Fruit fly (Drosophila melanogaster) whole organism, wandering third instar larva: ENCODE data around the gene CG3558.
A peak's percentile ranks its signal among the peaks of the same experiment; 100 is the strongest.

ENCODE experiments used
- Abd-B ChIP-seq: fragments of >200 bp; optimal IDR thresholded peaks from 2 replicates; lab custom pipeline; 2017; ENCODE audit warnings: missing biosample characterization, missing genetic modification characterization
- CG32264 ChIP-seq: fragments of 200-800 bp; sonication (Bioruptor generic); optimal IDR thresholded peaks from 2 replicates; lab custom pipeline; 2016; ENCODE audit warnings: missing biosample characterization, missing genetic modification characterization
- CG9705 ChIP-seq: fragments of 200-800 bp; sonication (Bioruptor generic); optimal IDR thresholded peaks from 2 replicates; lab custom pipeline; 2018; ENCODE audit warnings: missing biosample characterization, mild to moderate bottlenecking, missing genetic modification characterization
- CrebA ChIP-seq: fragments of 200-800 bp; sonication (Bioruptor generic); optimal IDR thresholded peaks from 2 replicates; lab custom pipeline; 2016; ENCODE audit warnings: missing biosample characterization, mild to moderate bottlenecking, missing genetic modification characterization, borderline replicate concordance
- Dif ChIP-seq: fragments of 200-275, 200-300 bp; sonication (Bioruptor generic); optimal IDR thresholded peaks from 2 replicates; lab custom pipeline; 2018; ENCODE audit warnings: missing biosample characterization, missing genetic modification characterization; ENCODE audit not compliant: partially characterized antibody
- GATAd ChIP-seq: sonication (Bioruptor generic); optimal IDR thresholded peaks from 2 replicates; lab custom pipeline; 2016; ENCODE audit warnings: missing biosample characterization, missing genetic modification characterization
- HLH106 ChIP-seq: fragments of 200-800 bp; optimal IDR thresholded peaks from 3 replicates; lab custom pipeline; 2019; ENCODE audit warnings: missing biosample characterization, mild to moderate bottlenecking, missing genetic modification characterization, moderate library complexity
- Hnf4 ChIP-seq: fragments of 200-800 bp; sonication (Bioruptor generic); optimal IDR thresholded peaks from 2 replicates; lab custom pipeline; 2016; ENCODE audit warnings: missing biosample characterization, mild to moderate bottlenecking, missing genetic modification characterization
- Hr78 ChIP-seq: fragments of >200 bp; optimal IDR thresholded peaks from 2 replicates; lab custom pipeline; 2017; ENCODE audit warnings: missing biosample characterization, missing genetic modification characterization
- Hr83 ChIP-seq: fragments of 200-300 bp; sonication (Bioruptor generic); optimal IDR thresholded peaks from 2 replicates; lab custom pipeline; 2016; ENCODE audit warnings: missing biosample characterization, mild to moderate bottlenecking, missing genetic modification characterization, moderate library complexity; ENCODE audit not compliant: poor library complexity, severe bottlenecking
- Jra ChIP-seq: sonication (Bioruptor generic); optimal IDR thresholded peaks from 2 replicates; lab custom pipeline; 2016; ENCODE audit warnings: missing biosample characterization, missing genetic modification characterization
- Mio ChIP-seq: sonication (Bioruptor generic); optimal IDR thresholded peaks from 2 replicates; lab custom pipeline; 2016; ENCODE audit warnings: missing biosample characterization, missing genetic modification characterization
- Myc ChIP-seq: fragments of >200 bp; optimal IDR thresholded peaks from 2 replicates; lab custom pipeline; 2017
- N ChIP-seq: fragments of >200 bp; optimal IDR thresholded peaks from 2 replicates; lab custom pipeline; 2018; ENCODE audit warnings: missing biosample characterization, missing external identifiers, missing genetic modification characterization
- OdsH ChIP-seq: fragments of 200-800 bp; sonication (Bioruptor generic); optimal IDR thresholded peaks from 2 replicates; lab custom pipeline; 2016; ENCODE audit warnings: missing biosample characterization, mild to moderate bottlenecking, missing genetic modification characterization
- Rel ChIP-seq, 2 experiments: fragments of 200-800 bp; sonication (Bioruptor generic) in 1 of 2; optimal IDR thresholded peaks; 2 replicates in 1 of 2; 3 replicates in 1 of 2; lab custom pipeline; 2016 to 2019; ENCODE audit warnings: mild to moderate bottlenecking in 2 of 2, missing biosample characterization in 2 of 2, missing genetic modification characterization in 2 of 2, moderate library complexity in 1 of 2
- Sp1 ChIP-seq: fragments of 200-800 bp; sonication (Bioruptor generic); optimal IDR thresholded peaks from 3 replicates; lab custom pipeline; 2019; ENCODE audit warnings: missing biosample characterization, mild to moderate bottlenecking, missing genetic modification characterization, moderate library complexity
- Vsx2 ChIP-seq: fragments of 200-300, 225-300 bp; sonication (Bioruptor generic); optimal IDR thresholded peaks from 2 replicates; lab custom pipeline; 2018; ENCODE audit warnings: missing biosample characterization, missing genetic modification characterization; ENCODE audit not compliant: partially characterized antibody
- br ChIP-seq: fragments of 200-800 bp; sonication (Bioruptor generic); optimal IDR thresholded peaks from 2 replicates; lab custom pipeline; 2016; ENCODE audit warnings: missing biosample characterization, missing genetic modification characterization
- brk ChIP-seq: fragments of 200-800 bp; sonication (Bioruptor generic); optimal IDR thresholded peaks from 2 replicates; lab custom pipeline; 2016; ENCODE audit warnings: missing biosample characterization, mild to moderate bottlenecking, missing genetic modification characterization
- dl ChIP-seq, 2 experiments: fragments of 175-275, 200-275 bp in 1 of 2; fragments of 200-275 bp in 1 of 2; sonication (Bioruptor generic); optimal IDR thresholded peaks; lab custom pipeline; 2018; ENCODE audit warnings: mild to moderate bottlenecking in 2 of 2, missing biosample characterization in 2 of 2, missing genetic modification characterization in 2 of 2, moderate library complexity in 2 of 2; ENCODE audit not compliant: partially characterized antibody in 2 of 2, insufficient read depth in 1 of 2
- dmrt93B ChIP-seq: fragments of 200-800 bp; sonication (Bioruptor generic); optimal IDR thresholded peaks from 2 replicates; lab custom pipeline; 2018; ENCODE audit warnings: missing biosample characterization, mild to moderate bottlenecking, missing genetic modification characterization
- dsf ChIP-seq: sonication (Bioruptor generic); optimal IDR thresholded peaks from 2 replicates; lab custom pipeline; 2016; ENCODE audit warnings: missing biosample characterization, missing genetic modification characterization, borderline replicate concordance
- ey ChIP-seq: fragments of 200-800 bp; sonication (Bioruptor generic); optimal IDR thresholded peaks from 2 replicates; lab custom pipeline; 2016; ENCODE audit warnings: missing biosample characterization, missing genetic modification characterization
- foxo ChIP-seq, 2 experiments: fragments of 200-800 bp; sonication (Bioruptor generic); optimal IDR thresholded peaks; 2 replicates in 1 of 2; 3 replicates in 1 of 2; lab custom pipeline; 2016 to 2017; ENCODE audit warnings: missing biosample characterization in 2 of 2, missing genetic modification characterization in 2 of 2
- h ChIP-seq: fragments of 200-800 bp; sonication (Bioruptor generic); optimal IDR thresholded peaks from 3 replicates; lab custom pipeline; 2016; ENCODE audit warnings: missing biosample characterization, mild to moderate bottlenecking, missing genetic modification characterization
- jim ChIP-seq: fragments of 175-275, 200-325 bp; sonication (Bioruptor generic); optimal IDR thresholded peaks from 2 replicates; lab custom pipeline; 2016; ENCODE audit warnings: missing biosample characterization, mild to moderate bottlenecking, missing genetic modification characterization
- lola ChIP-seq: fragments of >200 bp; optimal IDR thresholded peaks from 2 replicates; lab custom pipeline; 2017; ENCODE audit warnings: missing biosample characterization, missing genetic modification characterization
- pan ChIP-seq: fragments of >200 bp; optimal IDR thresholded peaks from 2 replicates; lab custom pipeline; 2017
- psq ChIP-seq: fragments of 200-800 bp; sonication (Bioruptor generic); optimal IDR thresholded peaks from 3 replicates; lab custom pipeline; 2017; ENCODE audit warnings: missing biosample characterization, mild to moderate bottlenecking, missing genetic modification characterization, moderate library complexity
- rgr ChIP-seq: fragments of 200-800 bp; sonication (Bioruptor generic); optimal IDR thresholded peaks from 3 replicates; lab custom pipeline; 2016; ENCODE audit warnings: missing biosample characterization, mild to moderate bottlenecking, missing genetic modification characterization
- sage ChIP-seq: fragments of 200-800 bp; sonication (Bioruptor generic); optimal IDR thresholded peaks from 2 replicates; lab custom pipeline; 2016; ENCODE audit warnings: missing biosample characterization, mild to moderate bottlenecking, missing genetic modification characterization
- sv ChIP-seq: fragments of 200-800 bp; sonication (Bioruptor generic); optimal IDR thresholded peaks from 3 replicates; lab custom pipeline; 2016; ENCODE audit warnings: missing biosample characterization, missing genetic modification characterization
- tai ChIP-seq: sonication (Bioruptor generic); optimal IDR thresholded peaks from 2 replicates; lab custom pipeline; 2016; ENCODE audit warnings: missing biosample characterization, missing genetic modification characterization
- usp ChIP-seq: fragments of >200 bp; optimal IDR thresholded peaks from 2 replicates; lab custom pipeline; 2017; ENCODE audit warnings: missing biosample characterization, missing genetic modification characterization

CG3558 gene

dm6 chr2L:2976829-2977228 lies 15.8 kb upstream of the CG3558 start, which contains the start of the genes CG9641 and CG3165:
Gene CG9641, minus strand, starts transcription at chr2L:2976862.
Gene CG3165, plus strand, starts transcription at chr2L:2977122.
- TF ChIP-seq sv (GFP tag; lab: Kevin White, UChicago) (peak; percentile 89), foxo (GFP tag; optimal IDR thresholded peaks at IDR 0.05; lab: Kevin White, UChicago) (peak in 1 of 2 experiments; percentile 93), Hr83 (peak; percentile 87), CG9705 (GFP tag; lab: Kevin White, UChicago) (peak; percentile 89), br (GFP tag; lab: Kevin White, UChicago) (no peak), psq (GFP tag; lab: Kevin White, UChicago) (peak; percentile 79), OdsH (GFP tag; lab: Kevin White, UChicago) (peak; percentile 88), Myc (lab: Kevin White, UChicago) (no peak), Rel (GFP tag; optimal IDR thresholded peaks at IDR 0.05; lab: Kevin White, UChicago) (no peak), Rel (tag; optimal IDR thresholded peaks at IDR 0.05; lab: Kevin White, UChicago) (peak; percentile 68), Sp1 (GFP tag; lab: Kevin White, UChicago) (peak; percentile 85), ey (GFP tag; lab: Kevin White, UChicago) (peak; percentile 90), HLH106 (tag; lab: Kevin White, UChicago) (peak; percentile 90), usp (no peak), GATAd (GFP tag; lab: Kevin White, UChicago) (peak; percentile 71)
- TF ChIP-seq, all 38 proteins: peak for 11

- TF ChIP-seq dl (GFP tag; optimal IDR thresholded peaks at IDR 0.05; lab: Kevin White, UChicago; ENCODE audit: insufficient read depth in 1 of 2, partially characterized antibody in 2 of 2) (no peak), lola (GFP tag; lab: Kevin White, UChicago) (no peak), rgr (GFP tag; lab: Kevin White, UChicago) (no peak), Hnf4 (GFP tag; lab: Kevin White, UChicago) (no peak), br (GFP tag; lab: Kevin White, UChicago) (no peak), usp (no peak), brk (GFP tag; lab: Kevin White, UChicago) (no peak), pan (lab: Kevin White, UChicago) (no peak), HLH106 (tag; lab: Kevin White, UChicago) (no peak), Jra (GFP tag; lab: Kevin White, UChicago) (no peak), Abd-B (GFP tag; lab: Kevin White, UChicago) (no peak), foxo (GFP tag; optimal IDR thresholded peaks at IDR 0.05; lab: Kevin White, UChicago) (no peak), Rel (GFP tag; optimal IDR thresholded peaks at IDR 0.05; lab: Kevin White, UChicago) (no peak), Rel (tag; optimal IDR thresholded peaks at IDR 0.05; lab: Kevin White, UChicago) (peak; percentile 100), Myc (lab: Kevin White, UChicago) (peak; percentile 84), OdsH (GFP tag; lab: Kevin White, UChicago) (no peak), tai (GFP tag; lab: Kevin White, UChicago) (no peak), ey (GFP tag; lab: Kevin White, UChicago) (no peak), Sp1 (GFP tag; lab: Kevin White, UChicago) (no peak)
- TF ChIP-seq, all 38 proteins: peak for 2
Observed at dm6 chr2L:2979091-2979490, 13.6 kb upstream of the CG3558 start, which contains the start of gene CG9643. Gene CG9643, minus strand, starts transcription at chr2L:2979288.

dm6 chr2L:2986776-2987175 lies 5.9 kb upstream of the CG3558 start:
- TF ChIP-seq jim (GFP tag; lab: Kevin White, UChicago), result no peak
- no peak for TF ChIP-seq N (GFP tag; lab: Kevin White, UChicago)
- no peak for TF ChIP-seq sv (GFP tag; lab: Kevin White, UChicago)
- no peak for TF ChIP-seq Vsx2 (GFP tag; lab: Kevin White, UChicago)

DNA sequence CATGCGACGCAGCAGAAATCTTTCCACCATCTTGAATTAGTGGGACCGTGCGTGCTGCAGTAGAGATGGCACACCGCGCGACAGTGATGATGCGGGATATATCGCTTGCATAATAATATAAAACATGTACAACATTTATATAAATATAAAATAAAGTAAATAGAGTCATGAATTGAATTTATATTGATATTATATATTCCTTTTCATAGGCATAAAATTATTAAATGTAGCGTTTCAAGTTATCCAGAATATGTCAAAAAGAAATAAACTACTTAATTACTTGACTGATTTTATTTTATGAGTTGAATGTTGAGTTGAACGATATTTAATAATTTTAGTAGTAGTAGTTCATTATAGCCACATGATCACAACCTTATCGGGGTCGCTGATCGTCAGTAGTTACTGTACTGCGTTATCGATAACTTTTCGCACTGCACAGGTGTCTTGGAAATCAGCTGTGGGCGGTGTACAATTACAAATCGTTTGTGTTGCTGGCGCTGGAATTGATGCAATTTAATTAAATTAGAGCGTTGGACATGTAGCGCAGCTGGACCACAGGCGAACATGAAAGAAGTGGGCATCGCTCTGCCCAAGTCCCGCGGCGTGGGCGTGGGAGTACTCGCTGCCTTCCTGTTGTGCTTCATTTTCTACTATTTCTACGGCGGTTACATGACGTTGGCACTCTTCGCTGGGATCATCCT lies 4.8 kb upstream of the CG3558 start, which contains the start of the genes Chd1 and Bem46:
Chd1 (minus strand) TSS at position 43 of the 701 bp plus-strand sequence.
Bem46 (plus strand) TSS at position 436 of the 701 bp plus-strand sequence.
- TF ChIP-seq ey (GFP tag; lab: Kevin White, UChicago), result peak; percentile 72
- TF ChIP-seq Vsx2 (GFP tag; lab: Kevin White, UChicago), result no peak
- no peak for TF ChIP-seq sage
- no peak for TF ChIP-seq CG32264 (GFP tag; lab: Kevin White, UChicago)
- no peak for TF ChIP-seq dmrt93B (GFP tag; lab: Kevin White, UChicago)
- TF ChIP-seq lola (GFP tag; lab: Kevin White, UChicago), result no peak
- TF ChIP-seq Dif, result no peak
- TF ChIP-seq br (GFP tag; lab: Kevin White, UChicago), result no peak
- TF ChIP-seq Hnf4 (GFP tag; lab: Kevin White, UChicago), result no peak
- no peak for TF ChIP-seq usp
- peak; percentile 84 for TF ChIP-seq Sp1 (GFP tag; lab: Kevin White, UChicago)
- no peak for TF ChIP-seq dl (GFP tag; optimal IDR thresholded peaks at IDR 0.05; lab: Kevin White, UChicago; ENCODE audit: insufficient read depth in 1 of 2, partially characterized antibody in 2 of 2)
- TF ChIP-seq Mio (GFP tag; lab: Kevin White, UChicago), result no peak
- peak; percentile 56 for TF ChIP-seq GATAd (GFP tag; lab: Kevin White, UChicago)
- no peak for TF ChIP-seq Hr78
- TF ChIP-seq tai (GFP tag; lab: Kevin White, UChicago), result no peak
- peak in 1 of 2 experiments; percentile 91 for TF ChIP-seq foxo (GFP tag; optimal IDR thresholded peaks at IDR 0.05; lab: Kevin White, UChicago)
- peak; percentile 80 for TF ChIP-seq OdsH (GFP tag; lab: Kevin White, UChicago)
- no peak for TF ChIP-seq jim (GFP tag; lab: Kevin White, UChicago)
- TF ChIP-seq h, result no peak
- TF ChIP-seq Hr83, result peak; percentile 34
- TF ChIP-seq dsf, result no peak
- peak; percentile 80 for TF ChIP-seq sv (GFP tag; lab: Kevin White, UChicago)
- no peak for TF ChIP-seq Abd-B (GFP tag; lab: Kevin White, UChicago)
- no peak for TF ChIP-seq brk (GFP tag; lab: Kevin White, UChicago)
- peak; percentile 84 for TF ChIP-seq psq (GFP tag; lab: Kevin White, UChicago)
- peak; percentile 73 for TF ChIP-seq Myc (lab: Kevin White, UChicago)
- no peak for TF ChIP-seq CrebA (GFP tag; lab: Kevin White, UChicago)
- peak; percentile 92 for TF ChIP-seq HLH106 (tag; lab: Kevin White, UChicago)
- no peak for TF ChIP-seq Jra (GFP tag; lab: Kevin White, UChicago)
- TF ChIP-seq CG9705 (GFP tag; lab: Kevin White, UChicago), result peak; percentile 79
